ENCODE assay signal across 6 fruit fly cellular contexts in the genomic region with DNA sequence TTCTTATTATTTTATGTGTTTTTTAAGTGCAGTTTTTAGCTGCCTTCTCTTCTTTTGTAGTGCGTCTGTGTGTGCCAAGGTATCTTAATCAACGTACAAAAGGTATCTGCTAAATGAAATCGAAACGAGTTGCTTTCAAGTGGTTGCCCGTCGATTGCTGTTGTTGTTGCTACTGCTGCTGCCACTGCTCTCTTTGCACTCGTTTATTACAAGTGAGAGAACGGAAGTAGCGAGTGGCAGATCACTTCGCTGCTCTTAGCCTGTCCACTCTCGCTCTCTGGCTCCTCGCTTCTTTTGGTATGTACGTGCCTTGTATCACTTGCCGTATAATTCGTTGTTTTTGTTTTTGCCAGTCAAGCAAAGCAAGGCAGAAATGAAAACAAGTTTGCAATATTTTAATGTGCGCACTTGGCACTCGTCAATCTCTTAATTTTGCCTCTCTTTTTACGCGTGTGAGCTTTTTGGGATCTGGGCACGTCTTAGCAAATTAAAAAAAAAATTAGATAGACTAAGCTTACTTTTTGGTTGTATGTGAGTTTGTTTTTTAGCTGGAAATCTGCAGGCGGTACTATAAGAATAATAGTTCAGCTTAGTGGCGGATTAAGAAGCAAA.
A peak's percentile ranks its signal among the peaks of the same experiment; 100 is the strongest.
TF ChIP-seq lines count a peak whose summit lies in the region.

No protein-coding gene starts in this region.

- no peak for TF ChIP-seq CTCF in whole organism, embryonic (GFP tag; optimal IDR thresholded peaks at IDR 0.05; lab: Kevin White, UChicago)

TF ChIP-seq in whole organism, 6 proteins besides CTCF, POLR2A, EP300 and RAD21:
- no peak for TF ChIP-seq usp (GFP tag; optimal IDR thresholded peaks at IDR 0.05; lab: Kevin White, UChicago)
- peak; percentile 27 for TF ChIP-seq Dll (optimal IDR thresholded peaks at IDR 0.05; lab: Kevin White, UChicago)

TF ChIP-seq in whole organism, adult, 20 proteins besides CTCF, POLR2A, EP300 and RAD21:
- TF ChIP-seq kay (GFP tag; lab: Kevin White, UChicago; ENCODE audit: borderline replicate concordance), result no peak
- TF ChIP-seq tj (GFP tag; optimal IDR thresholded peaks at IDR 0.05; lab: Kevin White, UChicago), result peak; percentile 42

TF ChIP-seq in whole organism, embryonic, 481 proteins besides CTCF, POLR2A, EP300 and RAD21 (continues in another document):
- TF ChIP-seq D (optimal IDR thresholded peaks at IDR 0.05; lab: Kevin White, UChicago), result no peak
- TF ChIP-seq D (GFP tag; optimal IDR thresholded peaks at IDR 0.05; lab: Kevin White, UChicago), result no peak
- no peak for TF ChIP-seq dan (GFP tag; IDR thresholded peaks at IDR 0.05; lab: Robert Waterston, UW)
- TF ChIP-seq psq (GFP tag; optimal IDR thresholded peaks at IDR 0.05; lab: Kevin White, UChicago), result no peak
- no peak for TF ChIP-seq cato (GFP tag; optimal IDR thresholded peaks at IDR 0.05; lab: Kevin White, UChicago; ENCODE audit: borderline replicate concordance)
- no peak for TF ChIP-seq z (GFP tag; IDR thresholded peaks at IDR 0.05; lab: Robert Waterston, UW)
- no peak for TF ChIP-seq CG3995 (GFP tag; optimal IDR thresholded peaks at IDR 0.05; lab: Kevin White, UChicago)
- TF ChIP-seq Myb (GFP tag; optimal IDR thresholded peaks at IDR 0.05; lab: Kevin White, UChicago), result no peak
- TF ChIP-seq CG10321 (GFP tag; IDR thresholded peaks at IDR 0.05; lab: Robert Waterston, UW), result peak; percentile 5; the same call in 1 of the 2 replicates
- no peak for TF ChIP-seq CG12744 (GFP tag; optimal IDR thresholded peaks at IDR 0.05; lab: Kevin White, UChicago)
- TF ChIP-seq ac (GFP tag; optimal IDR thresholded peaks at IDR 0.05; lab: Kevin White, UChicago), result no peak
- peak; percentile 59 for TF ChIP-seq Blimp-1 (GFP tag; optimal IDR thresholded peaks at IDR 0.05; lab: Kevin White, UChicago)
- TF ChIP-seq fru (optimal IDR thresholded peaks at IDR 0.05; lab: Kevin White, UChicago), result peak; percentile 39
- TF ChIP-seq CG14014 (GFP tag; IDR thresholded peaks at IDR 0.05; lab: Robert Waterston, UW), result no peak
- TF ChIP-seq cg (GFP tag; optimal IDR thresholded peaks at IDR 0.05; lab: Kevin White, UChicago), result no peak
- no peak for TF ChIP-seq cad (GFP tag; optimal IDR thresholded peaks at IDR 0.05; lab: Kevin White, UChicago)
- no peak for TF ChIP-seq CG4820 (GFP tag; optimal IDR thresholded peaks at IDR 0.05; lab: Kevin White, UChicago)
- no peak for TF ChIP-seq NC2β (GFP tag; optimal IDR thresholded peaks at IDR 0.05; lab: Kevin White, UChicago)
- TF ChIP-seq yki (optimal IDR thresholded peaks at IDR 0.05; lab: Kevin White, UChicago), result peak; percentile 49
- no peak for TF ChIP-seq Bteb2 (GFP tag; optimal IDR thresholded peaks at IDR 0.05; lab: Kevin White, UChicago)
- TF ChIP-seq br (optimal IDR thresholded peaks at IDR 0.05; lab: Kevin White, UChicago), result no peak

TF ChIP-seq in whole organism, prepupa, 60 proteins besides CTCF, POLR2A, EP300 and RAD21:
- TF ChIP-seq dsx (GFP tag; optimal IDR thresholded peaks at IDR 0.05; lab: Kevin White, UChicago; ENCODE audit: poor library complexity, severe bottlenecking) (peak; percentile 3), Ets21C (GFP tag; optimal IDR thresholded peaks at IDR 0.05; lab: Kevin White, UChicago) (no peak), Blimp-1 (GFP tag; optimal IDR thresholded peaks at IDR 0.05; lab: Kevin White, UChicago) (peak; percentile 70)

TF ChIP-seq in whole organism, pupa, 21 proteins besides CTCF, POLR2A, EP300 and RAD21:
- TF ChIP-seq CG4496 (GFP tag; IDR thresholded peaks at IDR 0.05; lab: Robert Waterston, UW) (0 out of 3 replicates have a peak, but pooled peaks have one; percentile 11), CG12605 (GFP tag; IDR thresholded peaks at IDR 0.05; lab: Robert Waterston, UW) (peak; percentile 7; the same call in 1 of the 2 replicates), CG8301 (tag; optimal IDR thresholded peaks at IDR 0.05; lab: Kevin White, UChicago) (no peak), CG10348 (GFP tag; IDR thresholded peaks at IDR 0.05; lab: Robert Waterston, UW) (no peak)

TF ChIP-seq in whole organism, wandering third instar larva, 38 proteins besides CTCF, POLR2A, EP300 and RAD21:
- TF ChIP-seq Myc (optimal IDR thresholded peaks at IDR 0.05; lab: Kevin White, UChicago), result no peak
- no peak for TF ChIP-seq psq (GFP tag; optimal IDR thresholded peaks at IDR 0.05; lab: Kevin White, UChicago)
- no peak for TF ChIP-seq jim (GFP tag; optimal IDR thresholded peaks at IDR 0.05; lab: Kevin White, UChicago)
- no peak for TF ChIP-seq ey (GFP tag; optimal IDR thresholded peaks at IDR 0.05; lab: Kevin White, UChicago)
- no peak for TF ChIP-seq rgr (GFP tag; optimal IDR thresholded peaks at IDR 0.05; lab: Kevin White, UChicago)
- no peak for TF ChIP-seq dsf (GFP tag; optimal IDR thresholded peaks at IDR 0.05; lab: Kevin White, UChicago; ENCODE audit: borderline replicate concordance)
- no peak for TF ChIP-seq fru (GFP tag; optimal IDR thresholded peaks at IDR 0.05; lab: Kevin White, UChicago)
- no peak for TF ChIP-seq Mio (GFP tag; optimal IDR thresholded peaks at IDR 0.05; lab: Kevin White, UChicago)
- TF ChIP-seq Sp1 (GFP tag; optimal IDR thresholded peaks at IDR 0.05; lab: Kevin White, UChicago), result no peak
- peak; percentile 79 to 83 for TF ChIP-seq dl (GFP tag; optimal IDR thresholded peaks at IDR 0.05; lab: Kevin White, UChicago; ENCODE audit: insufficient read depth in 1 of 2, partially characterized antibody in 2 of 2)
- no peak for TF ChIP-seq sv (GFP tag; optimal IDR thresholded peaks at IDR 0.05; lab: Kevin White, UChicago)
- no peak for TF ChIP-seq brk (GFP tag; optimal IDR thresholded peaks at IDR 0.05; lab: Kevin White, UChicago)
- TF ChIP-seq Hr78 (GFP tag; optimal IDR thresholded peaks at IDR 0.05; lab: Kevin White, UChicago), result no peak
- no peak for TF ChIP-seq h (GFP tag; optimal IDR thresholded peaks at IDR 0.05; lab: Kevin White, UChicago)
- no peak for TF ChIP-seq dmrt93B (GFP tag; optimal IDR thresholded peaks at IDR 0.05; lab: Kevin White, UChicago)
- no peak for TF ChIP-seq lola (GFP tag; optimal IDR thresholded peaks at IDR 0.05; lab: Kevin White, UChicago)
- TF ChIP-seq usp (GFP tag; optimal IDR thresholded peaks at IDR 0.05; lab: Kevin White, UChicago), result no peak
- peak; percentile 14 for TF ChIP-seq Hr83 (GFP tag; optimal IDR thresholded peaks at IDR 0.05; lab: Kevin White, UChicago; ENCODE audit: poor library complexity, severe bottlenecking)
- TF ChIP-seq Rel (GFP tag; optimal IDR thresholded peaks at IDR 0.05; lab: Kevin White, UChicago), result no peak
- peak; percentile 39 for TF ChIP-seq Rel (tag; optimal IDR thresholded peaks at IDR 0.05; lab: Kevin White, UChicago)
- no peak for TF ChIP-seq HLH106 (tag; optimal IDR thresholded peaks at IDR 0.05; lab: Kevin White, UChicago)
- TF ChIP-seq CG32264 (GFP tag; optimal IDR thresholded peaks at IDR 0.05; lab: Kevin White, UChicago), result no peak
- TF ChIP-seq CrebA (GFP tag; optimal IDR thresholded peaks at IDR 0.05; lab: Kevin White, UChicago; ENCODE audit: borderline replicate concordance), result peak; percentile 3
- peak; percentile 79 for TF ChIP-seq Dif (GFP tag; optimal IDR thresholded peaks at IDR 0.05; lab: Kevin White, UChicago; ENCODE audit: partially characterized antibody)
